Fruit fly (Drosophila melanogaster) whole organism, embryonic: ENCODE data around the gene CG6724.

Experiments used
- ATbp ChIP-seq: fragments of 200-800 bp; sonication (Bioruptor generic); optimal IDR thresholded peaks from 2 replicates; lab custom pipeline; 2017; ENCODE audit warnings: missing biosample characterization, mild to moderate bottlenecking, missing genetic modification characterization, missing genetic modification reagents
- Adf1 ChIP-seq: fragments of 200-800 bp; sonication (Bioruptor generic); IDR thresholded peaks from 2 replicates; pipeline ENCODE4 v1.3.6; 2022; ENCODE audit warnings: missing biosample characterization, missing genetic modification characterization
- Aef1 ChIP-seq: fragments of 200-800 bp; sonication (Bioruptor generic); IDR thresholded peaks from 3 replicates; pipeline ENCODE4 v1.3.6; 2022; ENCODE audit warnings: missing biosample characterization, missing genetic modification characterization
- Antp ChIP-seq: fragments of 200-800 bp; sonication (Bioruptor generic); optimal IDR thresholded peaks from 3 replicates; lab custom pipeline; 2016; ENCODE audit warnings: missing biosample characterization, missing genetic modification characterization
- CG11504 ChIP-seq: fragments of 200-800 bp; sonication (Bioruptor generic); optimal IDR thresholded peaks from 3 replicates; lab custom pipeline; 2019; ENCODE audit warnings: missing biosample characterization, mild to moderate bottlenecking, missing genetic modification characterization, moderate library complexity
- CG11723 ChIP-seq: fragments of 200-800 bp; sonication (Bioruptor generic); optimal IDR thresholded peaks from 2 replicates; lab custom pipeline; 2017; ENCODE audit warnings: missing biosample characterization, mild to moderate bottlenecking, missing genetic modification characterization
- CG12744 ChIP-seq: fragments of 200-800 bp; sonication (Bioruptor generic); optimal IDR thresholded peaks from 2 replicates; lab custom pipeline; 2016; ENCODE audit warnings: missing biosample characterization, missing genetic modification characterization
- CG13296 ChIP-seq: fragments of 200-800 bp; sonication (Bioruptor generic); optimal IDR thresholded peaks from 3 replicates; lab custom pipeline; 2018; ENCODE audit warnings: missing biosample characterization, mild to moderate bottlenecking, missing genetic modification characterization
- CG14667 ChIP-seq: fragments of 200-800 bp; sonication (Bioruptor generic); IDR thresholded peaks from 2 replicates; pipeline ENCODE4 v1.3.6; 2022; ENCODE audit warnings: missing biosample characterization, missing genetic modification characterization
- CG17802 ChIP-seq: fragments of 200-800 bp; sonication (Bioruptor generic); optimal IDR thresholded peaks from 2 replicates; lab custom pipeline; 2018; ENCODE audit warnings: missing biosample characterization, mild to moderate bottlenecking, missing genetic modification characterization, moderate library complexity
- CG1832 ChIP-seq: fragments of 200-800 bp; sonication (Bioruptor generic); optimal IDR thresholded peaks from 2 replicates; lab custom pipeline; 2017; ENCODE audit warnings: missing biosample characterization, mild to moderate bottlenecking, missing genetic modification characterization, inconsistent platforms
- CG18599 ChIP-seq: fragments of 200-800 bp; sonication (Bioruptor generic); optimal IDR thresholded peaks from 3 replicates; lab custom pipeline; 2017; ENCODE audit warnings: missing biosample characterization, missing genetic modification characterization, mild to moderate bottlenecking, moderate library complexity, missing genetic modification reagents
- CG18764 ChIP-seq: fragments of 200-800 bp; sonication (Bioruptor generic); optimal IDR thresholded peaks from 3 replicates; lab custom pipeline; 2016; ENCODE audit warnings: missing biosample characterization, missing genetic modification characterization
- CG2120 ChIP-seq: fragments of 200-800 bp; sonication (Bioruptor generic); optimal IDR thresholded peaks from 3 replicates; lab custom pipeline; 2016; ENCODE audit warnings: missing biosample characterization, missing genetic modification characterization
- CG31388 ChIP-seq: fragments of 200-800 bp; sonication (Bioruptor generic); optimal IDR thresholded peaks from 2 replicates; lab custom pipeline; 2016; ENCODE audit warnings: missing biosample characterization, missing genetic modification characterization
- CG32772 ChIP-seq: fragments of 200-800 bp; sonication (Bioruptor generic); IDR thresholded peaks from 2 replicates; pipeline ENCODE4 v1.3.6; 2022; ENCODE audit warnings: missing biosample characterization, missing genetic modification characterization
- CG3407 ChIP-seq: fragments of 200-800 bp; sonication (Bioruptor generic); optimal IDR thresholded peaks from 2 replicates; lab custom pipeline; 2018; ENCODE audit warnings: missing biosample characterization, mild to moderate bottlenecking, missing genetic modification characterization
- CG4360 ChIP-seq: fragments of 200-800 bp; sonication (Bioruptor generic); IDR thresholded peaks from 2 replicates; pipeline ENCODE4 v1.3.6; 2022; ENCODE audit warnings: missing biosample characterization, missing genetic modification characterization
- CG6175 ChIP-seq: fragments of 200-800 bp; sonication (Bioruptor generic); IDR thresholded peaks from 3 replicates; pipeline ENCODE4 v1.3.6; 2022; ENCODE audit warnings: missing biosample characterization, missing genetic modification characterization
- CG6813 ChIP-seq: fragments of 200-800 bp; sonication (Bioruptor generic); optimal IDR thresholded peaks from 2 replicates; lab custom pipeline; 2017; ENCODE audit warnings: missing biosample characterization, missing genetic modification characterization, mild to moderate bottlenecking, moderate library complexity, missing genetic modification reagents
- CG8924 ChIP-seq: fragments of 200-800 bp; optimal IDR thresholded peaks from 3 replicates; lab custom pipeline; 2019; ENCODE audit warnings: missing biosample characterization, mild to moderate bottlenecking, missing genetic modification characterization, moderate library complexity
- CG9727 ChIP-seq: fragments of 200-800 bp; sonication (Bioruptor generic); optimal IDR thresholded peaks from 3 replicates; lab custom pipeline; 2017; ENCODE audit warnings: missing biosample characterization, mild to moderate bottlenecking, missing genetic modification characterization
- CG9932 ChIP-seq: fragments of 200-800 bp; sonication (Bioruptor generic); IDR thresholded peaks from 2 replicates; pipeline ENCODE4 v1.3.6; 2022; ENCODE audit warnings: missing biosample characterization, missing genetic modification characterization
- CrebB ChIP-seq: fragments of 200-800 bp; sonication (Bioruptor generic); optimal IDR thresholded peaks from 3 replicates; lab custom pipeline; 2018; ENCODE audit warnings: missing biosample characterization, mild to moderate bottlenecking, missing genetic modification characterization
- Drgx ChIP-seq: fragments of 200-800 bp; sonication (Bioruptor generic); IDR thresholded peaks from 2 replicates; pipeline ENCODE4 v1.3.6; 2022; ENCODE audit warnings: missing biosample characterization, missing genetic modification characterization
- Eip74EF ChIP-seq, 2 experiments: fragments of 200-800 bp in 1 of 2; fragments of >200 bp in 1 of 2; sonication (Bioruptor generic) in 1 of 2; optimal IDR thresholded peaks; 2 replicates each; lab custom pipeline; 2017 to 2019; ENCODE audit warnings: missing biosample characterization in 2 of 2, missing genetic modification characterization in 2 of 2, mild to moderate bottlenecking in 1 of 2, moderate library complexity in 1 of 2
- Fer2 ChIP-seq: fragments of 200-800 bp; sonication (Bioruptor generic); optimal IDR thresholded peaks from 2 replicates; lab custom pipeline; 2018; ENCODE audit warnings: missing biosample characterization, mild to moderate bottlenecking, missing genetic modification characterization, moderate library complexity
- H15 ChIP-seq: fragments of 200-800 bp; sonication (Bioruptor generic); IDR thresholded peaks from 3 replicates; pipeline ENCODE4 v1.3.6; 2022; ENCODE audit warnings: missing biosample characterization, missing genetic modification characterization
- HLH54F ChIP-seq: fragments of 200-800 bp; sonication (Bioruptor generic); optimal IDR thresholded peaks from 3 replicates; lab custom pipeline; 2016; ENCODE audit warnings: missing biosample characterization, missing genetic modification characterization
- Hr39 ChIP-seq: fragments of >200 bp; optimal IDR thresholded peaks from 2 replicates; lab custom pipeline; 2017
- MTF-1 ChIP-seq: fragments of 200-800 bp; sonication (Bioruptor generic); optimal IDR thresholded peaks from 2 replicates; lab custom pipeline; 2018; ENCODE audit warnings: missing biosample characterization, mild to moderate bottlenecking, missing genetic modification characterization, borderline replicate concordance
- Max ChIP-seq: fragments of 200-800 bp; sonication (Bioruptor generic); optimal IDR thresholded peaks from 2 replicates; lab custom pipeline; 2016; ENCODE audit warnings: missing biosample characterization, mild to moderate bottlenecking, missing genetic modification characterization
- Ravus ChIP-seq: fragments of 200-800 bp; sonication (Bioruptor generic); IDR thresholded peaks from 2 replicates; pipeline ENCODE4 v1.3.6; 2022; ENCODE audit warnings: missing biosample characterization, missing genetic modification characterization
- Rx ChIP-seq: fragments of 200-800 bp; sonication (Bioruptor generic); IDR thresholded peaks from 2 replicates; pipeline ENCODE4 v1.3.6; 2022; ENCODE audit warnings: missing biosample characterization, missing genetic modification characterization
- ash1 ChIP-seq: fragments of 200-800 bp; sonication (Bioruptor generic); optimal IDR thresholded peaks from 2 replicates; lab custom pipeline; 2018; ENCODE audit warnings: missing biosample characterization, mild to moderate bottlenecking, missing genetic modification characterization
- bbx ChIP-seq: fragments of 200-800 bp; sonication (Bioruptor generic); IDR thresholded peaks from 2 replicates; pipeline ENCODE4 v1.3.6; 2022; ENCODE audit warnings: missing biosample characterization, missing genetic modification characterization; ENCODE audit not compliant: partially characterized antibody
- fd3F ChIP-seq: fragments of 200-800 bp; sonication (Bioruptor generic); optimal IDR thresholded peaks from 2 replicates; lab custom pipeline; 2018; ENCODE audit warnings: missing biosample characterization, mild to moderate bottlenecking, missing genetic modification characterization, moderate library complexity
- fu2 ChIP-seq: fragments of 200-800 bp; sonication (Bioruptor generic); optimal IDR thresholded peaks from 2 replicates; lab custom pipeline; 2016; ENCODE audit warnings: missing biosample characterization, missing genetic modification characterization
- gcm2 ChIP-seq: fragments of 200-800 bp; sonication (Bioruptor generic); optimal IDR thresholded peaks from 2 replicates; lab custom pipeline; 2016; ENCODE audit warnings: missing biosample characterization, missing genetic modification characterization
- lab ChIP-seq: fragments of 200-800 bp; sonication (Bioruptor generic); optimal IDR thresholded peaks from 3 replicates; lab custom pipeline; 2017; ENCODE audit warnings: missing biosample characterization, missing genetic modification characterization, mild to moderate bottlenecking, moderate library complexity, missing genetic modification reagents
- nau ChIP-seq: fragments of 200-800 bp; sonication (Bioruptor generic); optimal IDR thresholded peaks from 3 replicates; lab custom pipeline; 2017; ENCODE audit warnings: missing biosample characterization, mild to moderate bottlenecking, missing genetic modification characterization, missing genetic modification reagents
- peb ChIP-seq: fragments of 200-800 bp; sonication (Bioruptor generic); IDR thresholded peaks from 2 replicates; pipeline ENCODE4 v1.3.6; 2022; ENCODE audit warnings: missing biosample characterization, missing genetic modification characterization
- pho ChIP-seq: fragments of 200-800 bp; sonication (Bioruptor generic); optimal IDR thresholded peaks from 2 replicates; lab custom pipeline; 2016; ENCODE audit warnings: missing biosample characterization, missing genetic modification characterization
- phol ChIP-seq: fragments of 200-800 bp; sonication (Bioruptor generic); optimal IDR thresholded peaks from 3 replicates; lab custom pipeline; 2018; ENCODE audit warnings: missing biosample characterization, mild to moderate bottlenecking, missing genetic modification characterization, moderate library complexity
- repo ChIP-seq: fragments of 200-800 bp; sonication (Bioruptor generic); optimal IDR thresholded peaks from 2 replicates; lab custom pipeline; 2016; ENCODE audit warnings: missing biosample characterization, missing genetic modification characterization
- seq ChIP-seq: fragments of 200-800 bp; sonication (Bioruptor generic); IDR thresholded peaks from 2 replicates; pipeline ENCODE4 v1.3.6; 2022; ENCODE audit warnings: missing biosample characterization, missing genetic modification characterization
- sob ChIP-seq: fragments of 200-800 bp; sonication (Bioruptor generic); IDR thresholded peaks from 2 replicates; pipeline ENCODE4 v1.3.6; 2022; ENCODE audit warnings: missing biosample characterization, missing genetic modification characterization
- tna ChIP-seq: fragments of 200-800 bp; sonication (Bioruptor generic); IDR thresholded peaks from 2 replicates; pipeline ENCODE4 v1.3.6; 2022; ENCODE audit warnings: missing biosample characterization, missing genetic modification characterization; ENCODE audit not compliant: partially characterized antibody
- toy ChIP-seq: fragments of 200-800 bp; sonication (Bioruptor generic); IDR thresholded peaks from 2 replicates; pipeline ENCODE4 v1.3.6; 2022; ENCODE audit warnings: missing biosample characterization, missing genetic modification characterization
- ttk ChIP-seq: fragments of 200-800 bp; sonication (Bioruptor generic); IDR thresholded peaks from 2 replicates; pipeline ENCODE4 v2.1.2; 2022; ENCODE audit warnings: missing biosample characterization, missing genetic modification characterization

CG6724 gene

dm6 chr2L:10760422-10761166 is 9.2 kb downstream of the CG6724 start, which contains the start of gene CG6495 (continued):
- TF ChIP-seq CG1832 (no peak), ATbp (GFP tag; lab: Kevin White, UChicago) (peak; percentile 47), pho (no peak), CG11504 (tag; lab: Kevin White, UChicago) (peak; percentile 78), CG6813 (GFP tag; lab: Kevin White, UChicago) (peak; percentile 54), CG13296 (GFP tag; lab: Kevin White, UChicago) (peak; percentile 61), Eip74EF (GFP tag; optimal IDR thresholded peaks at IDR 0.05; lab: Kevin White, UChicago) (peak in 1 of 2 experiments; percentile 56), gcm2 (GFP tag; lab: Kevin White, UChicago) (no peak), Rx (no peak), CrebB (tag; lab: Kevin White, UChicago) (no peak), Antp (GFP tag; lab: Kevin White, UChicago) (no peak), lab (GFP tag; lab: Kevin White, UChicago) (peak; percentile 80), Ravus (no peak), Adf1 (GFP tag; lab: Robert Waterston, UW) (no peak), CG14667 (GFP tag; lab: Robert Waterston, UW) (0 out of 2 replicates have a peak, but pooled peaks have one; percentile 11), CG8924 (tag; lab: Kevin White, UChicago) (peak; percentile 75), toy (GFP tag; lab: Robert Waterston, UW) (no peak), CG4360 (GFP tag; lab: Robert Waterston, UW) (no peak), CG18764 (GFP tag; lab: Kevin White, UChicago) (no peak), Aef1 (GFP tag; lab: Robert Waterston, UW) (no peak), peb (GFP tag; lab: Robert Waterston, UW) (no peak), H15 (no peak), CG6175 (GFP tag; lab: Robert Waterston, UW) (no peak), CG9932 (GFP tag; lab: Robert Waterston, UW) (no peak; the same call in 1 of the 2 replicates), Hr39 (no peak), repo (no peak), CG3407 (GFP tag; lab: Kevin White, UChicago) (no peak), Drgx (no peak), Max (GFP tag; lab: Kevin White, UChicago) (no peak), bbx (GFP tag; lab: Robert Waterston, UW) (no peak), nau (GFP tag; lab: Kevin White, UChicago) (peak; percentile 24), phol (tag; lab: Kevin White, UChicago) (peak; percentile 55), CG18599 (GFP tag; lab: Kevin White, UChicago) (peak; percentile 86), sob (GFP tag; lab: Robert Waterston, UW) (no peak), CG9727 (GFP tag; lab: Kevin White, UChicago) (peak; percentile 55), CG17802 (tag; lab: Kevin White, UChicago) (no peak), tna (GFP tag; lab: Robert Waterston, UW) (no peak), CG2120 (GFP tag; lab: Kevin White, UChicago) (peak; percentile 74), fd3F (GFP tag; lab: Kevin White, UChicago) (peak; percentile 18), CG32772 (no peak), ttk (no peak), Fer2 (tag; lab: Kevin White, UChicago) (no peak), fu2 (GFP tag; lab: Kevin White, UChicago) (no peak), HLH54F (GFP tag; lab: Kevin White, UChicago) (no peak), CG12744 (GFP tag; lab: Kevin White, UChicago) (no peak), seq (GFP tag; lab: Robert Waterston, UW) (no peak), CG31388 (GFP tag; lab: Kevin White, UChicago) (no peak), CG11723 (no peak), ash1 (GFP tag; lab: Kevin White, UChicago) (no peak), MTF-1 (no peak)
